Worm (Caenorhabditis elegans): ENCODE data around the gene str-13.

Gene str-13

DNA sequence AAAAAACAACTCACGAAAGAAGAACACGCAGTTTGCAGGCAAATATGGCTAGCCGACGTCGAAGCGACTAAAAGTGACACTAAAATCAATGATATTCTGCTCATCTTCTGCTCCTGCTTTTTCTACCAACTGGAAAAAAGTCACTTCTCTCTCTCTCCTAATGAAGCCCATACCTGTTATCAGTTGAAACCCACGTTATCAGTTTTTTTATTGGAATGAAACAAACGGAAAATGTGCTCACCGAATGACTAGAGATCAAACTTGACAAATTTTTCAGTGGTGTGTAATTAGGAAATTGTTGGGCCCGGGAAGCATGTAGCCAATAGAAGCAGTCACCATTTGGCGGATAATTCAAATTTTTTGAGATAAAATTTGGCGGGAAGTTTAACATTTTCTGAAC lies 15.6 kb downstream of the str-13 start, which contains the start of gene C24B9.3 (continued):
- TF ChIP-seq nhr-111 (GFP tag; optimal IDR thresholded peaks at IDR 0.05) (no peak), cey-2 (tag; optimal IDR thresholded peaks at IDR 0.05; ENCODE audit: borderline replicate concordance, insufficient read depth) (no peak), mxl-3 (GFP tag; optimal IDR thresholded peaks at IDR 0.05) (peak; percentile 26), sdz-12 (GFP tag; optimal IDR thresholded peaks at IDR 0.05) (no peak), fkh-10 (GFP tag; optimal IDR thresholded peaks at IDR 0.05) (no peak), dve-1 (tag; optimal IDR thresholded peaks at IDR 0.05; ENCODE audit: insufficient read depth) (no peak), nhr-77 (tag; optimal IDR thresholded peaks at IDR 0.05) (peak; percentile 45), egl-43 (GFP tag; IDR thresholded peaks at IDR 0.05) (no peak), Y75B8A.6 (GFP tag; IDR thresholded peaks at IDR 0.05) (no peak), madf-9 (GFP tag; conservative IDR thresholded peaks at IDR 0.05) (no peak), madf-5 (GFP tag; IDR thresholded peaks at IDR 0.05) (no peak), ztf-11 (tag; optimal IDR thresholded peaks at IDR 0.05) (no peak), dmd-6 (GFP tag; IDR thresholded peaks at IDR 0.05) (peak; percentile 74), nhr-42 (GFP tag; IDR thresholded peaks at IDR 0.05) (no peak), aha-1 (tag) (no peak), T26A8.4 (GFP tag; IDR thresholded peaks at IDR 0.05) (no peak), skn-1 (tag; optimal IDR thresholded peaks at IDR 0.05) (no peak), lin-1 (GFP tag; IDR thresholded peaks at IDR 0.05) (no peak), fos-1 (tag; optimal IDR thresholded peaks at IDR 0.05) (no peak), ctbp-1 (GFP tag; IDR thresholded peaks at IDR 0.05) (no peak)

DNA sequence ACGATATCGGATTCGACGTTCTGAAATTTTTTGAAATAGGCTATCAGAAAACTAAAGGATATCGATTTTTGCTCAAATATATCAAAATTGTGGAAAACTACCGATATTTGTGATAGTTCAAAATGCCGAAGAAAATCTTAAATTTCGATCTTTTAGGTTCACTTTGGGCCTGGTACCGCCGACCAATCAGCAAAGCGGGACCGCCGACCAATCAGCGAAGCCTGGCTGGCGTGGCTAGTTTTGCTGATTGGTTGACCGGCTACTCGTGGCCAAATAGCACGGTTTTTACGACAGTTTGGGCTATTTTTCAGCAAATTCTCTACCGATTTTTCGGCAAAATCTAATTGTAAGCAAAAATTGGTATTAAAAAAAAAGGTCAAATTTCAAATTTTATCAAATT lies 16.8 kb downstream of the str-13 start:
- TF ChIP-seq pqm-1 (tag; optimal IDR thresholded peaks at IDR 0.05): no peak
- no peak for TF ChIP-seq aha-1 (tag)
- no peak for TF ChIP-seq fkh-10 (GFP tag; optimal IDR thresholded peaks at IDR 0.05)
- no peak for TF ChIP-seq cey-2 (tag; optimal IDR thresholded peaks at IDR 0.05; ENCODE audit: borderline replicate concordance, insufficient read depth)
- TF ChIP-seq madf-5 (GFP tag; IDR thresholded peaks at IDR 0.05): no peak
- TF ChIP-seq fos-1 (tag; optimal IDR thresholded peaks at IDR 0.05): no peak
- TF ChIP-seq Y75B8A.6 (GFP tag; IDR thresholded peaks at IDR 0.05): no peak
- no peak for TF ChIP-seq vab-7 (GFP tag; IDR thresholded peaks at IDR 0.05)
- TF ChIP-seq zip-2 (tag; optimal IDR thresholded peaks at IDR 0.05): no peak
- no peak for TF ChIP-seq snpc-4 (tag; optimal IDR thresholded peaks at IDR 0.05)
- TF ChIP-seq lir-3 (tag; optimal IDR thresholded peaks at IDR 0.05): no peak
- no peak for TF ChIP-seq hlh-30 (tag; optimal IDR thresholded peaks at IDR 0.05; ENCODE audit: insufficient read depth)
- TF ChIP-seq lim-7 (GFP tag; IDR thresholded peaks at IDR 0.05): no peak
- no peak for TF ChIP-seq snpc-1.2 (GFP tag; IDR thresholded peaks at IDR 0.05)
- no peak for TF ChIP-seq F26F4.8 (GFP tag; conservative IDR thresholded peaks at IDR 0.05)
- no peak for TF ChIP-seq ama-1 (optimal IDR thresholded peaks at IDR 0.05)

DNA sequence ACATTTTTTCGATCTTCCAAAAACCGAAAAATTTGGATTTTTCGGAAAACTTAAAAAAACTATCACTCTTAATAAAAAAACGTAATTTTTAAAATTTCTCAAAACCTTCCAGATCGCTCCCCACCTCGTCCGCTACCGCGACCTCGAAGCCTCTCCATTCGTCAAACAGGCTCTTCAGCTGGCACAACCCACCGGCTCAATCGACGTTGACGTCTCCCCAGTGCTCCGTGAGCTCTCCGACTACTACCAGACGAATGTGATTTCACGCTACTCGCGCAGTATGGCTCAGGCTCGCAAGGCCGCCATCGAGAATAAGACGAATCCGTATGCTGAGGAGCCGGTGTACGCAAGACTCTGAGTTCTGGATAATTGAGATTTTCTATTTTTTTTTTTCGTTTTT lies 20.6 kb downstream of the str-13 start:
- TF ChIP-seq lin-38 (GFP tag; IDR thresholded peaks at IDR 0.05): no peak
- TF ChIP-seq set-16 (GFP tag; IDR thresholded peaks at IDR 0.05): peak; percentile 62
- no peak for TF ChIP-seq nhr-10 (tag; optimal IDR thresholded peaks at IDR 0.05)
- no peak for TF ChIP-seq sdz-12 (GFP tag; optimal IDR thresholded peaks at IDR 0.05)
- no peak for TF ChIP-seq ctbp-1 (GFP tag; IDR thresholded peaks at IDR 0.05)
- 0 out of 2 replicates have a peak, but pooled peaks have one; percentile 29 for TF ChIP-seq D1046.2 (GFP tag; IDR thresholded peaks at IDR 0.05)

DNA sequence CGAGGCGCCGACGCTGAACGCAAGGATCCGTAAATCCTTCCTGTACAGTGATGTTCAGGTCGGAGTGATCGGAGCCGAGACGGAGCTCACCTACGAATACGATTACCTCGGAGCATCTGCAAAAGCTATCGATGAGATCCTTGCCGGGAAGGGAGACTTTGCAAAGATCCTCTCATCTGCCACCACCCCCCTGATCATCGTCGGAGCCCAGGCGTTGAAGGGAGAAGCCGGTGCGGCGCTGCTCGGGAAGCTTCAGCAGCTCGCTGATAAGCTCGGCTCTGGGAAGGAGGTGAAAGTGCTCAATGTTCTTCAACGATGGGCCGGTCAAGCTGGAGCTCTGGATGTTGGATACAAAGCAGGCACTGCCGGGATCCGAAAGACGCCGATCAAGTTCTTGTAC lies 23.7 kb downstream of the str-13 start:
- no peak for TF ChIP-seq nhr-28 (tag; optimal IDR thresholded peaks at IDR 0.05)
- no peak for TF ChIP-seq zfp-2 (tag; optimal IDR thresholded peaks at IDR 0.05)
- TF ChIP-seq aha-1 (tag): peak; percentile 90
- TF ChIP-seq F44E2.7 (GFP tag; IDR thresholded peaks at IDR 0.05): 0 out of 2 replicates have a peak, but pooled peaks have one; percentile 13
- no peak for TF ChIP-seq snpc-1.2 (GFP tag; IDR thresholded peaks at IDR 0.05)
- no peak for TF ChIP-seq dmd-6 (GFP tag; IDR thresholded peaks at IDR 0.05)
- no peak for TF ChIP-seq gei-8 (GFP tag; optimal IDR thresholded peaks at IDR 0.05)
- no peak for TF ChIP-seq nhr-42 (GFP tag; IDR thresholded peaks at IDR 0.05)
- TF ChIP-seq egl-43 (GFP tag; IDR thresholded peaks at IDR 0.05): 0 out of 2 replicates have a peak, but pooled peaks have one; percentile 24
- peak; percentile 38 for TF ChIP-seq sdz-12 (GFP tag; optimal IDR thresholded peaks at IDR 0.05)
- no peak for TF ChIP-seq daf-8 (GFP tag; IDR thresholded peaks at IDR 0.05)
- TF ChIP-seq F10B5.3 (tag; optimal IDR thresholded peaks at IDR 0.05): no peak
- TF ChIP-seq ZK546.5 (tag; optimal IDR thresholded peaks at IDR 0.05): no peak
- TF ChIP-seq zag-1 (tag; optimal IDR thresholded peaks at IDR 0.05): no peak
- TF ChIP-seq set-16 (GFP tag; IDR thresholded peaks at IDR 0.05): peak; percentile 84
- no peak for TF ChIP-seq duxl-1 (tag; optimal IDR thresholded peaks at IDR 0.05; ENCODE audit: poor library complexity)
